Worm (Caenorhabditis elegans): ENCODE results near the gene nex-3.

- TF ChIP-seq ZK546.5 (tag; optimal IDR thresholded peaks at IDR 0.05) (no peak), mdl-1 (tag; optimal IDR thresholded peaks at IDR 0.05) (no peak)
These were observed 12.5 kb upstream of the nex-3 start, which contains the start of gene C28A5.6 for ce11 chrIII:4429402-4429801.

Data from whole organism, L2 larva.